Worm (Caenorhabditis elegans) whole organism, late embryonic: ENCODE results near the gene inx-2.

Experiments used
- C38D4.7 ChIP-seq: fragments of 200-800 bp; sonication (Bioruptor generic); optimal IDR thresholded peaks from 2 replicates; lab custom pipeline; 2018; ENCODE audit warnings: mild to moderate bottlenecking, missing genetic modification characterization, moderate library complexity, missing compliant biosample characterization
- K09A11.1 ChIP-seq: sonication (generic microtip); optimal IDR thresholded peaks from 2 replicates; lab custom pipeline; 2017; ENCODE audit warnings: antibody characterized with exemption, mild to moderate bottlenecking, missing genetic modification characterization, missing compliant biosample characterization; ENCODE audit not compliant: insufficient read depth
- ahr-1 ChIP-seq: sonication (generic microtip); optimal IDR thresholded peaks from 2 replicates; lab custom pipeline; 2016; ENCODE audit warnings: missing genetic modification characterization, missing compliant biosample characterization
- ama-1 ChIP-seq: fragments of 150-350 bp; optimal IDR thresholded peaks from 2 replicates; lab custom pipeline; 2014
- ceh-14 ChIP-seq: sonication (generic microtip); optimal IDR thresholded peaks from 2 replicates; lab custom pipeline; 2016; ENCODE audit warnings: missing genotype, missing genetic modification characterization, missing compliant biosample characterization
- ceh-18 ChIP-seq: sonication (generic microtip); optimal IDR thresholded peaks from 2 replicates; lab custom pipeline; 2016; ENCODE audit warnings: missing genetic modification characterization, missing compliant biosample characterization
- ceh-19 ChIP-seq: fragments of 200-800 bp; sonication (Bioruptor generic); optimal IDR thresholded peaks from 2 replicates; lab custom pipeline; 2018; ENCODE audit warnings: mild to moderate bottlenecking, missing genetic modification characterization, missing compliant biosample characterization
- ceh-2 ChIP-seq: sonication (generic microtip); optimal IDR thresholded peaks from 2 replicates; lab custom pipeline; 2016; ENCODE audit warnings: missing genotype, missing genetic modification characterization, missing compliant biosample characterization
- ceh-30 ChIP-seq: fragments of 150-350 bp; optimal IDR thresholded peaks from 2 replicates; lab custom pipeline; 2014; ENCODE audit warnings: missing biosample characterization, missing genetic modification characterization
- ceh-34 ChIP-seq: sonication (generic microtip); optimal IDR thresholded peaks from 2 replicates; lab custom pipeline; 2016; ENCODE audit warnings: mild to moderate bottlenecking, missing genetic modification characterization, missing compliant biosample characterization
- ceh-45 ChIP-seq: fragments of 200-800 bp; sonication (Bioruptor generic); IDR thresholded peaks from 2 replicates; pipeline ENCODE4 v1.3.6; 2022; ENCODE audit warnings: missing genetic modification reagents, missing genetic modification characterization, missing compliant biosample characterization
- ceh-48 ChIP-seq: sonication (generic microtip); optimal IDR thresholded peaks from 2 replicates; lab custom pipeline; 2016; ENCODE audit warnings: missing genetic modification characterization, inconsistent platforms, missing compliant biosample characterization
- ceh-6 ChIP-seq: fragments of 200-800 bp; sonication (Bioruptor generic); optimal IDR thresholded peaks from 2 replicates; lab custom pipeline; 2018; ENCODE audit warnings: mild to moderate bottlenecking, missing genetic modification characterization, missing compliant biosample characterization
- ceh-9 ChIP-seq: sonication (generic microtip); optimal IDR thresholded peaks from 2 replicates; lab custom pipeline; 2016; ENCODE audit warnings: mild to moderate bottlenecking, missing genetic modification characterization, inconsistent platforms, missing compliant biosample characterization
- dmd-4 ChIP-seq: sonication (generic microtip); optimal IDR thresholded peaks from 2 replicates; lab custom pipeline; 2016; ENCODE audit warnings: borderline replicate concordance, missing genetic modification characterization, missing compliant biosample characterization
- dve-1 ChIP-seq: sonication (generic microtip); optimal IDR thresholded peaks from 2 replicates; lab custom pipeline; 2017; ENCODE audit warnings: antibody characterized with exemption, mild to moderate bottlenecking, missing genetic modification characterization, missing compliant biosample characterization
- elt-2 ChIP-seq: sonication (generic microtip); optimal IDR thresholded peaks from 2 replicates; lab custom pipeline; 2016; ENCODE audit warnings: missing genetic modification reagents, missing genetic modification characterization, missing compliant biosample characterization
- elt-4 ChIP-seq: sonication (generic microtip); optimal IDR thresholded peaks from 2 replicates; lab custom pipeline; 2016; ENCODE audit warnings: missing genetic modification characterization, missing compliant biosample characterization
- eyg-1 ChIP-seq: sonication (generic microtip); optimal IDR thresholded peaks from 2 replicates; lab custom pipeline; 2016; ENCODE audit warnings: missing genotype, missing genetic modification characterization, missing compliant biosample characterization
- fkh-10 ChIP-seq: fragments of 150-350 bp; optimal IDR thresholded peaks from 2 replicates; lab custom pipeline; 2014; ENCODE audit warnings: missing biosample characterization, missing genetic modification reagents, missing genetic modification characterization
- fkh-6 ChIP-seq: sonication (generic microtip); optimal IDR thresholded peaks from 2 replicates; lab custom pipeline; 2016; ENCODE audit warnings: missing genetic modification characterization, missing compliant biosample characterization
- hlh-13 ChIP-seq: fragments of 200-800 bp; sonication (Bioruptor generic); optimal IDR thresholded peaks from 2 replicates; lab custom pipeline; 2018; ENCODE audit warnings: mild to moderate bottlenecking, missing genetic modification characterization, missing compliant biosample characterization
- hlh-6 ChIP-seq: sonication (generic microtip); optimal IDR thresholded peaks from 2 replicates; lab custom pipeline; 2016; ENCODE audit warnings: missing genotype, missing genetic modification characterization, missing compliant biosample characterization
- lin-11 ChIP-seq: fragments of 200-800 bp; sonication (Bioruptor generic); optimal IDR thresholded peaks from 2 replicates; lab custom pipeline; 2018; ENCODE audit warnings: mild to moderate bottlenecking, missing genetic modification characterization, missing compliant biosample characterization
- madf-2 ChIP-seq: sonication (generic microtip); optimal IDR thresholded peaks from 2 replicates; lab custom pipeline; 2017; ENCODE audit warnings: missing genetic modification characterization, missing compliant biosample characterization
- mec-3 ChIP-seq: sonication (generic microtip); optimal IDR thresholded peaks from 2 replicates; lab custom pipeline; 2016; ENCODE audit warnings: borderline replicate concordance, missing genetic modification characterization, missing compliant biosample characterization
- nfya-1 ChIP-seq: sonication (generic microtip); optimal IDR thresholded peaks from 2 replicates; lab custom pipeline; 2017; ENCODE audit warnings: missing genetic modification characterization, mild to moderate bottlenecking, missing compliant biosample characterization, antibody characterized with exemption, moderate library complexity
- nhr-232 ChIP-seq: sonication (generic microtip); optimal IDR thresholded peaks from 2 replicates; lab custom pipeline; 2016; ENCODE audit warnings: missing genetic modification characterization, missing compliant biosample characterization
- npax-4 ChIP-seq: sonication (generic microtip); optimal IDR thresholded peaks from 2 replicates; lab custom pipeline; 2016; ENCODE audit warnings: missing genetic modification characterization, missing compliant biosample characterization
- odd-2 ChIP-seq: sonication (generic microtip); optimal IDR thresholded peaks from 2 replicates; lab custom pipeline; 2017; ENCODE audit warnings: antibody characterized with exemption, mild to moderate bottlenecking, missing genetic modification characterization, missing compliant biosample characterization
- pag-3 ChIP-seq: sonication (generic microtip); optimal IDR thresholded peaks from 2 replicates; lab custom pipeline; 2016; ENCODE audit warnings: missing compliant biosample characterization, missing genetic modification characterization, borderline replicate concordance
- pat-9 ChIP-seq: fragments of 200-800 bp; sonication (Bioruptor generic); optimal IDR thresholded peaks from 2 replicates; lab custom pipeline; 2018; ENCODE audit warnings: mild to moderate bottlenecking, missing genetic modification characterization, moderate library complexity, missing compliant biosample characterization
- pax-1 ChIP-seq: fragments of 150-350 bp; optimal IDR thresholded peaks from 2 replicates; lab custom pipeline; 2014; ENCODE audit warnings: missing biosample characterization, missing genetic modification characterization
- pha-2 ChIP-seq: sonication (generic microtip); optimal IDR thresholded peaks from 2 replicates; lab custom pipeline; 2017; ENCODE audit warnings: mild to moderate bottlenecking, missing genetic modification characterization, missing compliant biosample characterization
- pros-1 ChIP-seq: fragments of 150-350 bp; optimal IDR thresholded peaks from 2 replicates; lab custom pipeline; 2014; ENCODE audit warnings: missing biosample characterization, missing genetic modification reagents, missing genetic modification characterization
- ref-2 ChIP-seq: sonication (generic microtip); optimal IDR thresholded peaks from 2 replicates; lab custom pipeline; 2016; ENCODE audit warnings: missing genetic modification characterization, missing compliant biosample characterization
- sox-2 ChIP-seq: fragments of 200-800 bp; sonication (Bioruptor generic); IDR thresholded peaks from 2 replicates; pipeline ENCODE4 v1.3.6; 2022; ENCODE audit warnings: missing genetic modification reagents, missing genetic modification characterization, missing compliant biosample characterization
- sox-4 ChIP-seq: sonication (generic microtip); optimal IDR thresholded peaks from 2 replicates; lab custom pipeline; 2017; ENCODE audit warnings: mild to moderate bottlenecking, missing genetic modification characterization, inconsistent platforms, missing compliant biosample characterization
- unc-3 ChIP-seq, 2 experiments: fragments of 200-800 bp in 1 of 2; sonication (Bioruptor generic) in 1 of 2; sonication (generic microtip) in 1 of 2; conservative IDR thresholded peaks in 1 of 2; optimal IDR thresholded peaks in 1 of 2; 2 replicates each; pipeline versions ENCODE4 v1.3.6 to Lab custom; 2016 to 2022; ENCODE audit warnings: missing compliant biosample characterization in 2 of 2, missing genetic modification characterization in 2 of 2, missing genetic modification reagents in 1 of 2
- unc-42 ChIP-seq: sonication (generic microtip); optimal IDR thresholded peaks from 2 replicates; lab custom pipeline; 2016; ENCODE audit warnings: missing genotype, missing genetic modification characterization, missing compliant biosample characterization
- unc-55 ChIP-seq: sonication (generic microtip); optimal IDR thresholded peaks from 2 replicates; lab custom pipeline; 2017; ENCODE audit warnings: missing biosample characterization, missing genetic modification reagents, missing genetic modification characterization
- unc-86 ChIP-seq: sonication (generic microtip); optimal IDR thresholded peaks from 2 replicates; lab custom pipeline; 2016; ENCODE audit warnings: missing genetic modification characterization, missing compliant biosample characterization
- zip-5 ChIP-seq: sonication (generic microtip); optimal IDR thresholded peaks from 2 replicates; lab custom pipeline; 2016; ENCODE audit warnings: missing genetic modification characterization, missing compliant biosample characterization

inx-2 gene

DNA sequence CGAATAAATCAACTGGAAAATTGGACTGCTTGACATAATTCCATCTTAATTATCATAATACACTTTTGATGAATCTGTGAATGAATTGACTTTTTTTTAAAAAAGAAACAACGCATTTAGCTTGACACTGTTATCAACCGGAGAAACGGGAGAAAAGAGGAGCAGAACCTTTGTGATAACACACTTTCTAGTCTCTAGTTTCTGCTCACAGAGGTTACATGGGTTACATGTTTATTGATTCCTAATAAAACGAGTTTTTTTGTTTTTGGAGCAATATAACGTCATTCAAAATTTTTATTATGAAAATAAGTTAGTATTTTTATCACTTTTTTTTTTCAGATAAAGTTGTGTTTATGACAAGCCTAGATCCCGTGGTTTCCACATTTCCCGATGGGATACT, 21.4 kb upstream of the inx-2 start, which contains the start of gene hizr-1:
Gene hizr-1, plus strand, starts transcription at position 340 of the 400 bp plus-strand sequence.
- TF ChIP-seq C38D4.7 (GFP tag; lab: Kevin White, UChicago): no peak
- no peak for TF ChIP-seq ceh-18
- no peak for TF ChIP-seq ceh-45 (GFP tag; lab: Robert Waterston, UW)
- no peak for TF ChIP-seq unc-55 (GFP tag; lab: Kevin White, UChicago)
- no peak for TF ChIP-seq unc-86
- no peak for TF ChIP-seq fkh-6
- TF ChIP-seq ceh-2: no peak
- TF ChIP-seq pha-2 (tag; lab: Kevin White, UChicago): no peak
- TF ChIP-seq ref-2 (tag; lab: Kevin White, UChicago): no peak
- TF ChIP-seq mec-3: no peak
- TF ChIP-seq pax-1 (tag; lab: Kevin White, UChicago): no peak
- no peak for TF ChIP-seq ceh-34 (tag; lab: Kevin White, UChicago)
- no peak for TF ChIP-seq pag-3 (tag; lab: Kevin White, UChicago)
- TF ChIP-seq sox-4 (tag; lab: Kevin White, UChicago): no peak
- TF ChIP-seq, all 69 proteins: peak for 0

DNA sequence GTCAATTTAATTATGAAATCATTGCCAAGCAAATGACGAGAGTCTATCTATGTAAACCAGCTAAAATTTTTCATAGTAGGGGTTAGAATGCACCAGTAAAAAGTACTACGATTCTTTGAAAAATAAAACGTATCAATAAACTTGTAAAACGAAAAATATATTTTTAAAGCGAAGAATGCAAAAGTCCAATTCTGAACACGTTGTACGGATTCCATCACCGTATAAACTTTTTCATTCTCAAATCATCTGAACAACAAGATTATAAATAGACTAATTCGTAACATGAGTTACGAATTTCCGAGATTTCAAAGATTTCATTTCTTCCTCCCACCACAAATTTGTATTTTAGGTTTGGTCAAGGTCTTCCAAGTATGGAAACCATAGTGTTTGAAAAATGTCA, 20.2 kb upstream of the inx-2 start, which contains the start of gene nlp-57:
Gene nlp-57, plus strand, starts transcription at position 301 of the 400 bp plus-strand sequence.
- no peak for TF ChIP-seq odd-2 (tag; lab: Kevin White, UChicago)
- no peak for TF ChIP-seq nfya-1 (tag; lab: Kevin White, UChicago)
- TF ChIP-seq ceh-14 (tag; lab: Kevin White, UChicago): no peak
- TF ChIP-seq ref-2 (tag; lab: Kevin White, UChicago): no peak
- no peak for TF ChIP-seq nhr-232 (tag; lab: Kevin White, UChicago)
- no peak for TF ChIP-seq fkh-10
- TF ChIP-seq ceh-9: no peak
- TF ChIP-seq npax-4 (tag; lab: Kevin White, UChicago): no peak
- no peak for TF ChIP-seq K09A11.1
- TF ChIP-seq ceh-19: no peak
- no peak for TF ChIP-seq eyg-1 (tag; lab: Kevin White, UChicago)
- TF ChIP-seq fkh-6: no peak
- TF ChIP-seq lin-11 (tag; lab: Kevin White, UChicago): no peak
- no peak for TF ChIP-seq madf-2
- no peak for TF ChIP-seq unc-42 (tag; lab: Kevin White, UChicago)
- TF ChIP-seq dmd-4 (tag; lab: Kevin White, UChicago): no peak
- no peak for TF ChIP-seq pha-2 (tag; lab: Kevin White, UChicago)
- no peak for TF ChIP-seq zip-5 (tag; lab: Kevin White, UChicago)

DNA sequence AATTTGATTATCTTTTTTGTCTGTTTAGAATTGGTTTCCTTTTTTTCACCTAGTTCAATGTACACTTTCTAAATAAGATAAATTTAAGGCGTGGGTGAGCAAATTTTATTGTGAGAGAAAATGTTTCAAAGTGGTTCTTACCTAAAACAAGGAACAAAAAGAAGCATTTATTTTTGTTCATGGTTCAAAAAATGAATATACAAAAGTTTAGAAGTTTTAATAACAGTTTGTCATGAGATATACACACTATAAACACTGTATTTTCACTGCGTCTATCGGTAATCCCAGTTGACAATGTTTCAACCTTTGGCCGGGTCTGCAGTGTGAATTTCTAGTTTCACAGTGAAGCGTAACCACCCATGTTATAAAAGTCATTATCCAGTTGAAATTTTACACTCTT, 18.9 kb upstream of the inx-2 start, which contains the start of gene F08G12.11:
Gene F08G12.11, minus strand, starts transcription at position 181 of the 400 bp plus-strand sequence.
- TF ChIP-seq dve-1 (tag; lab: Kevin White, UChicago): no peak
- TF ChIP-seq hlh-13 (GFP tag; lab: Kevin White, UChicago): no peak
- no peak for TF ChIP-seq ceh-9

DNA sequence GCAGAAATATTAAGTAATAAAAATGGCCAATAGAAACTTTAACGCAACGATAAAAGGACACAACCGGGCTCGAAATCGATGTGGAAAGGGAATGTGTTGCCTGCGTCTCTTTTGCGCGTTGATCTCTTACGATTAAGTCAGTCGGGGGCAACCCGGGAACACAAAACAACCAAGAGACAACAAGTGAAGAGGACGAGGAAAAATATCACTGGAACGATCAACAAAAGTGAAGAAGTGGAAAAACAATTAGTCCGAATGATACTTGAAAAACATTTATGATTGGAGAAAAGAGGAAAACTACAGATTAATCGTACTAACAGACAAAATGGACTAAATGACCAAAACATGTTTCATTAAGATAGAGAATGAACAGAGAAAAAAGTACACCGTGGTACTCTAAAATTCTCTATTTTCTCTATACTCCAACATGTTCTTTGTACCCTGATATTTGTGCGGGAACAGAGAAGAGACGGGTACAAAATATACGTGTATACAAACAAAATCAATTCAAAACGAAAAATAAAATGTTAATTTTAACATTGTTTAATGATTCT, 13.8 kb upstream of the inx-2 start, which contains the start of gene F08G12.5:
Gene F08G12.5, minus strand, starts transcription at position 1 of the 554 bp plus-strand sequence.
- TF ChIP-seq unc-42 (tag; lab: Kevin White, UChicago) (no peak), nhr-232 (tag; lab: Kevin White, UChicago) (no peak), elt-2 (peak; percentile 1), hlh-6 (tag; lab: Kevin White, UChicago) (no peak)

DNA sequence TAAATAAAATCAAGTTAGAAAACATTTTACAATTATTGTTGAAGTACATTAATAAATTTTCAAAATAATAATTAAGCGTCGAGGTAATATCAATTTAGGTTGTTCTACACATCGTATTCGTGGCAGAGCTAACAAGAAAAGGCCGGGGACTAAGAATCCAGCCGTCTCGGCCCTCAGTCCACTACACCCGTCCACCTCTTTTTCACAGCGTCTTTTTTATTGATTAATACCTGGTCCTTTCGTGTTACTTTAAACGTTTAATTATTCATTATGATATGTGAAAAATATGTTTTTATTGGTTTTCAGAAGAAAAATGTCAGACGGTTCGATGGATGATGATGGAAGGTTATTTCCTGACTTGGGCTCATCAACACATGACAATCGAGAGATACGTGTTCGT, 10.5 kb upstream of the inx-2 start, which contains the start of gene vhl-1:
Gene vhl-1, plus strand, starts transcription at position 301 of the 400 bp plus-strand sequence.
- TF ChIP-seq pax-1 (tag; lab: Kevin White, UChicago) (no peak), pros-1 (no peak), ama-1 (lab: Kevin White, UChicago) (no peak), hlh-13 (GFP tag; lab: Kevin White, UChicago) (no peak), pat-9 (tag; lab: Kevin White, UChicago) (no peak), ceh-14 (tag; lab: Kevin White, UChicago) (no peak), ceh-6 (GFP tag; lab: Kevin White, UChicago) (no peak), ahr-1 (no peak), elt-4 (tag; lab: Kevin White, UChicago) (no peak), sox-2 (no peak), unc-86 (no peak), ceh-30 (tag; lab: Kevin White, UChicago) (no peak), ceh-48 (tag; lab: Kevin White, UChicago) (no peak), ref-2 (tag; lab: Kevin White, UChicago) (no peak), fkh-6 (no peak), nhr-232 (tag; lab: Kevin White, UChicago) (no peak), unc-3 (GFP tag; conservative IDR thresholded peaks at IDR 0.05; lab: Robert Waterston, UW) (no peak), unc-3 (tag; optimal IDR thresholded peaks at IDR 0.05; lab: Kevin White, UChicago) (no peak), ceh-9 (no peak), C38D4.7 (GFP tag; lab: Kevin White, UChicago) (no peak)
